Fruit fly (Drosophila melanogaster) whole organism, prepupa: ENCODE results near the gene Obp73a.

Experiments
- Blimp-1 ChIP-seq: fragments of 200-800 bp; sonication (Bioruptor generic); optimal IDR thresholded peaks from 3 replicates; lab custom pipeline; 2017; ENCODE audit warnings: missing biosample characterization, missing genetic modification characterization, mild to moderate bottlenecking, moderate library complexity, missing genetic modification reagents
- CG10669 ChIP-seq: fragments of 200-800 bp; sonication (Bioruptor generic); optimal IDR thresholded peaks from 3 replicates; lab custom pipeline; 2018; ENCODE audit warnings: missing biosample characterization, mild to moderate bottlenecking, missing genetic modification characterization, moderate library complexity
- CG11294 ChIP-seq: fragments of 200-800 bp; sonication (Bioruptor generic); IDR thresholded peaks from 2 replicates; pipeline ENCODE4 v1.3.6; 2022; ENCODE audit warnings: missing biosample characterization, missing genetic modification characterization
- CG11902 ChIP-seq: fragments of 200-800 bp; sonication (Bioruptor generic); optimal IDR thresholded peaks from 3 replicates; lab custom pipeline; 2016; ENCODE audit warnings: missing biosample characterization, missing genetic modification characterization
- CG3032 ChIP-seq: fragments of 200-800 bp; optimal IDR thresholded peaks from 2 replicates; lab custom pipeline; 2019; ENCODE audit warnings: missing biosample characterization, mild to moderate bottlenecking, missing genetic modification characterization, moderate library complexity
- CG31627 ChIP-seq: fragments of 200-800 bp; sonication (Bioruptor generic); optimal IDR thresholded peaks from 3 replicates; lab custom pipeline; 2016; ENCODE audit warnings: missing biosample characterization, missing genetic modification characterization
- CG32006 ChIP-seq: fragments of 200-800 bp; sonication (Bioruptor generic); optimal IDR thresholded peaks from 3 replicates; lab custom pipeline; 2017; ENCODE audit warnings: missing biosample characterization, mild to moderate bottlenecking, missing genetic modification characterization
- CG34406 ChIP-seq: fragments of 200-800 bp; sonication (Bioruptor generic); optimal IDR thresholded peaks from 3 replicates; lab custom pipeline; 2016; ENCODE audit warnings: missing biosample characterization, missing genetic modification characterization
- CG4318 ChIP-seq: fragments of 200-800 bp; sonication (Bioruptor generic); optimal IDR thresholded peaks from 3 replicates; lab custom pipeline; 2017; ENCODE audit warnings: missing biosample characterization, mild to moderate bottlenecking, missing genetic modification characterization
- CG6163 ChIP-seq: fragments of 200-800 bp; sonication (Bioruptor generic); IDR thresholded peaks from 3 replicates; pipeline ENCODE4 v1.3.6; 2022; ENCODE audit warnings: missing biosample characterization, missing genetic modification characterization
- CG6276 ChIP-seq: fragments of 200-800 bp; sonication (Bioruptor generic); optimal IDR thresholded peaks from 2 replicates; lab custom pipeline; 2017; ENCODE audit warnings: missing biosample characterization, mild to moderate bottlenecking, missing genetic modification characterization
- CG6792 ChIP-seq: fragments of 200-800 bp; sonication (Bioruptor generic); optimal IDR thresholded peaks from 3 replicates; lab custom pipeline; 2016; ENCODE audit warnings: missing biosample characterization, missing genetic modification characterization
- CG6854 ChIP-seq: fragments of 200-800 bp; sonication (Bioruptor generic); optimal IDR thresholded peaks from 2 replicates; lab custom pipeline; 2017; ENCODE audit warnings: missing biosample characterization, mild to moderate bottlenecking, missing genetic modification characterization
- CG7368 ChIP-seq: fragments of 200-800 bp; sonication (Bioruptor generic); optimal IDR thresholded peaks from 3 replicates; lab custom pipeline; 2016; ENCODE audit warnings: missing biosample characterization, missing genetic modification characterization
- CG8119 ChIP-seq: fragments of 200-800 bp; sonication (Bioruptor generic); IDR thresholded peaks from 3 replicates; pipeline ENCODE4 v1.3.6; 2022; ENCODE audit warnings: missing biosample characterization, missing genetic modification characterization
- CG8632 ChIP-seq: fragments of 200-800 bp; sonication (Bioruptor generic); optimal IDR thresholded peaks from 3 replicates; lab custom pipeline; 2016; ENCODE audit warnings: missing biosample characterization, missing genetic modification characterization
- Eip78C ChIP-seq: fragments of 200-800 bp; sonication (Bioruptor generic); peaks from one replicate; lab custom pipeline; 2016; ENCODE audit warnings: missing biosample characterization, missing genetic modification characterization
- Eip93F ChIP-seq: fragments of 200-800 bp; sonication (Bioruptor generic); optimal IDR thresholded peaks from 2 replicates; lab custom pipeline; 2016; ENCODE audit warnings: missing biosample characterization, mild to moderate bottlenecking, missing genetic modification characterization
- Gug ChIP-seq: fragments of 200-800 bp; sonication (Bioruptor generic); IDR thresholded peaks from 2 replicates; pipeline ENCODE4 v1.3.6; 2022; ENCODE audit warnings: missing biosample characterization, missing genetic modification characterization
- Hr38 ChIP-seq: sonication (Bioruptor generic); optimal IDR thresholded peaks from 2 replicates; lab custom pipeline; 2016; ENCODE audit warnings: missing biosample characterization, missing genetic modification characterization
- Hr39 ChIP-seq: fragments of 200-800 bp; sonication (Bioruptor generic); optimal IDR thresholded peaks from 2 replicates; lab custom pipeline; 2016; ENCODE audit warnings: missing biosample characterization, missing genetic modification characterization
- Hr4 ChIP-seq: fragments of 200-800 bp; sonication (Bioruptor generic); optimal IDR thresholded peaks from 3 replicates; lab custom pipeline; 2016; ENCODE audit warnings: missing biosample characterization, missing genetic modification characterization
- Lpt ChIP-seq: fragments of 200-800 bp; sonication (Bioruptor generic); optimal IDR thresholded peaks from 3 replicates; lab custom pipeline; 2016; ENCODE audit warnings: missing biosample characterization, missing genetic modification characterization
- OdsH ChIP-seq: fragments of 200-800 bp; sonication (Bioruptor generic); optimal IDR thresholded peaks from 3 replicates; lab custom pipeline; 2016; ENCODE audit warnings: missing biosample characterization, missing genetic modification characterization
- Smox ChIP-seq: fragments of 200-800 bp; sonication (Bioruptor generic); optimal IDR thresholded peaks from 3 replicates; lab custom pipeline; 2016; ENCODE audit warnings: missing biosample characterization, missing genetic modification characterization
- Sox102F ChIP-seq: fragments of 200-800 bp; sonication (Bioruptor generic); optimal IDR thresholded peaks from 2 replicates; lab custom pipeline; 2016; ENCODE audit warnings: missing biosample characterization, mild to moderate bottlenecking, missing genetic modification characterization
- Sox14 ChIP-seq: fragments of 200-800 bp; sonication (Bioruptor generic); optimal IDR thresholded peaks from 3 replicates; lab custom pipeline; 2016; ENCODE audit warnings: missing biosample characterization, missing genetic modification characterization
- Sox15 ChIP-seq: fragments of 200-800 bp; sonication (Bioruptor generic); optimal IDR thresholded peaks from 3 replicates; lab custom pipeline; 2016; ENCODE audit warnings: missing biosample characterization, missing genetic modification characterization
- achi ChIP-seq: fragments of 200-800 bp; sonication (Bioruptor generic); optimal IDR thresholded peaks from 3 replicates; lab custom pipeline; 2016; ENCODE audit warnings: missing biosample characterization, missing genetic modification characterization
- acj6 ChIP-seq: fragments of 200-800 bp; sonication (Bioruptor generic); optimal IDR thresholded peaks from 3 replicates; lab custom pipeline; 2016; ENCODE audit warnings: missing biosample characterization, missing genetic modification characterization
- cyc ChIP-seq: fragments of 200-800 bp; sonication (Bioruptor generic); optimal IDR thresholded peaks from 3 replicates; lab custom pipeline; 2016; ENCODE audit warnings: missing biosample characterization, missing genetic modification characterization
- dsx ChIP-seq: fragments of 200-800 bp; optimal IDR thresholded peaks from 3 replicates; lab custom pipeline; 2019; ENCODE audit warnings: missing biosample characterization, mild to moderate bottlenecking, missing genetic modification characterization, moderate library complexity; ENCODE audit not compliant: poor library complexity, severe bottlenecking
- eg ChIP-seq: fragments of 200-800 bp; sonication (Bioruptor generic); IDR thresholded peaks from 3 replicates; pipeline ENCODE4 v1.3.6; 2022; ENCODE audit warnings: missing biosample characterization, missing genetic modification characterization
- fd85E ChIP-seq: fragments of 200-800 bp; sonication (Bioruptor generic); optimal IDR thresholded peaks from 3 replicates; lab custom pipeline; 2016; ENCODE audit warnings: missing biosample characterization, missing genetic modification characterization
- fkh ChIP-seq: fragments of 200-800 bp; sonication (Bioruptor generic); optimal IDR thresholded peaks from 3 replicates; lab custom pipeline; 2017; ENCODE audit warnings: missing biosample characterization, mild to moderate bottlenecking, missing genetic modification characterization, moderate library complexity
- net ChIP-seq: fragments of 200-800 bp; sonication (Bioruptor generic); optimal IDR thresholded peaks from 3 replicates; lab custom pipeline; 2016; ENCODE audit warnings: missing biosample characterization, missing genetic modification characterization
- pdm3 ChIP-seq: fragments of 200-800 bp; sonication (Bioruptor generic); optimal IDR thresholded peaks from 3 replicates; lab custom pipeline; 2016; ENCODE audit warnings: missing biosample characterization, missing genetic modification characterization
- salr ChIP-seq, 2 experiments: fragments of 200-800 bp; sonication (Bioruptor generic); optimal IDR thresholded peaks; 3 replicates each; lab custom pipeline; 2016 to 2018; ENCODE audit warnings: missing biosample characterization in 2 of 2, missing genetic modification characterization in 2 of 2, mild to moderate bottlenecking in 1 of 2
- svp ChIP-seq: fragments of 200-800 bp; sonication (Bioruptor generic); peaks from one replicate; lab custom pipeline; 2016; ENCODE audit warnings: missing biosample characterization, missing genetic modification characterization
- topi ChIP-seq: fragments of 200-800 bp; sonication (Bioruptor generic); optimal IDR thresholded peaks from 3 replicates; lab custom pipeline; 2016; ENCODE audit warnings: missing biosample characterization, missing genetic modification characterization
- vri ChIP-seq: fragments of 200-800 bp; sonication (Bioruptor generic); optimal IDR thresholded peaks from 3 replicates; lab custom pipeline; 2016; ENCODE audit warnings: missing biosample characterization, mild to moderate bottlenecking, missing genetic modification characterization

Gene Obp73a

DNA sequence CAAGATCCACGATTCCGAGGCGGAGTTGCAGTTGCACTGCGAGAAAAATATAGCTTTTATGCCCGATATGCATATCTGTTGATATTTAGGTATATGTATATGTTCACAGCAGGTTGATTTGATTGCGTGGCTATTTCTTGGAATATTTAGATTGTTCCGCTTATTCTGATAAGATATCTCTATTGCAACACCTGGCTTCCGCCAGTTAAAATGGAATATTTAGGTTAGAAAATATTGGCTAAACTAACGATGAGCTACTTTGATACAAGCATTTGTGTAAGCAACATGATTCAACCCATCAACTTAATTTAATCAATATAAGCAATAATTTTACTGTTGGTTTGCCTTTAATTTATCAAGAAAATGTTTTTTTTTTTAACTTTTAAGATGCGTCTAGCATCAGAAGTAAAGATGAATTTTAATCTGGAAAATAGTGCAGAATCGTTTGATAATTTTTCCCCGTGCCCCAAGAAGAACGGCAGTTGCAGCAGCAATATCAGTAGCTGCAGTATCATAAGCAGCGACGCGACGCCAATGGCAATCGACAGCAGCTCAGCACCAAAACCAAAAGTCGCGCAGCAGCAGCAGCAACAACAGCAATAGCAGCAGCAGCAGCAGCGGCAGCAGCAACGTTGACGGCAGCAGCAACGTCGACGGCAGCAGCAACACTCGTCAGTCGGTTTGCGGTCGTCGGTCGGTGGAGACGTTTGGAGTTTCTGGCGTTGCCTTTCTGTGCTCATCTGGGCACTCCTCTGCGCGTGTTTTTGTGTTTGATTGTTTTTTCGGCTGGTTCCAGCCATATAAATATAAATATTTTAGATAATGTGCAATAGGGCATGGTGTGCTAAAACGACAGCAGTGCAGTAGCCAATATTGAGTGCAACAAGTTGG is 31.7 kb downstream of the Obp73a start (continued):
- no peak for TF ChIP-seq fkh
- peak; percentile 4 for TF ChIP-seq dsx (GFP tag; lab: Kevin White, UChicago)
- TF ChIP-seq achi (GFP tag; lab: Kevin White, UChicago) = peak; percentile 69
- TF ChIP-seq CG6163 (GFP tag; lab: Robert Waterston, UW) = peak; percentile 48
- peak; percentile 46 for TF ChIP-seq CG7368 (GFP tag; lab: Kevin White, UChicago)
- TF ChIP-seq CG6276 (GFP tag; lab: Kevin White, UChicago) = peak; percentile 62
- TF ChIP-seq CG4318 (GFP tag; lab: Kevin White, UChicago) = peak; percentile 73
- peak; percentile 87 for TF ChIP-seq CG32006 (GFP tag; lab: Kevin White, UChicago)
- peak; percentile 59 for TF ChIP-seq CG8632 (GFP tag; lab: Kevin White, UChicago)
- TF ChIP-seq vri (GFP tag; lab: Kevin White, UChicago) = peak; percentile 28
- peak; percentile 38 for TF ChIP-seq Sox15 (GFP tag; lab: Kevin White, UChicago)
- peak; percentile 58; the same call in 1 of the 3 replicates for TF ChIP-seq CG8119 (GFP tag; lab: Robert Waterston, UW)
- peak; percentile 32 for TF ChIP-seq Lpt (GFP tag; lab: Kevin White, UChicago)
- TF ChIP-seq Hr39 (GFP tag; lab: Kevin White, UChicago) = peak; percentile 78
- TF ChIP-seq salr (GFP tag; optimal IDR thresholded peaks at IDR 0.05; lab: Kevin White, UChicago) = peak; percentile 10 to 90

DNA sequence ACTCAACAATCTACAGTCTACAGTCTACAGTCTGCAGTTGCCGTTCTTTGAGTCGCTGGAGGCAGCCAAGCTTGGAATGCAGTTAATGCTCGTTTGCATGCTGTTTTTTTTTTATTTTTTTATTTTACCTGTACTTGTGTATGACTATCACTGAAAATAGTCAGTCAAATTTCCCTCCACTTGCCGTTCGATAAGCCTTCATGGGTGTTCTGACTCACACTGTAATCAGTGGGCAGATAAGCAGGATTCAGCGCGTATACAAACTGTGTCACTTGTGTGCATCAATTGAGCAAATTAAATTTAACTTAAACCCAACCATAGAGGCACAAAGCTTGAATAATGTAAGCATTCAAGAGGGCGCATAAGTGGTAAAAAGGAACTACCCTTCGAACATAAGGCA is 33.1 kb downstream of the Obp73a start:
- TF ChIP-seq OdsH (no peak), net (no peak), Lpt (GFP tag; lab: Kevin White, UChicago) (no peak), Hr38 (no peak), CG10669 (GFP tag; lab: Kevin White, UChicago) (no peak), Sox102F (no peak)
- TF ChIP-seq, all 60 proteins: peak for 0

DNA sequence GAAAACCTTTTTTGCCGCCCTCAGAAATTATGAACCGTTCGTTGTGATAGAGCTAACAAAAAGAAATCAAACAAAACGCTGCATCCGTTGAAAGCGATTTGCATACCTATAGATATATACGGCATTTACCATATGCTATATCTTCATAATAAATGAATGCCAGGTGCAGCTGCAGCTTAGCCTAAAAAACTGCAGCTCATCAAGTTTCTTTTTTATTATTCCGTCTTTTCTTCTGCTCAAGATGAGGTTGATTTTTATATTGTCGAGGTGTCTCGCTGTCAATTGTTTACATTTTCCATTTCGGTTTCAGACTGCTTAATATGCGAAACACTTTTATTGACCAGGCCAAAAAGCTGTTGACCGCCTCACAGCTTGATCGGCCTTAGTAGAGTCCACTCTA is 34.2 kb downstream of the Obp73a start:
- TF ChIP-seq fkh = no peak
- TF ChIP-seq Hr4 (GFP tag; lab: Kevin White, UChicago) = no peak
- TF ChIP-seq CG31627 (GFP tag; lab: Kevin White, UChicago) = no peak
- no peak for TF ChIP-seq svp
- TF ChIP-seq Eip78C (GFP tag; lab: Kevin White, UChicago) = no peak
- no peak for TF ChIP-seq fd85E
- no peak for TF ChIP-seq CG6792
- no peak for TF ChIP-seq vri (GFP tag; lab: Kevin White, UChicago)

DNA sequence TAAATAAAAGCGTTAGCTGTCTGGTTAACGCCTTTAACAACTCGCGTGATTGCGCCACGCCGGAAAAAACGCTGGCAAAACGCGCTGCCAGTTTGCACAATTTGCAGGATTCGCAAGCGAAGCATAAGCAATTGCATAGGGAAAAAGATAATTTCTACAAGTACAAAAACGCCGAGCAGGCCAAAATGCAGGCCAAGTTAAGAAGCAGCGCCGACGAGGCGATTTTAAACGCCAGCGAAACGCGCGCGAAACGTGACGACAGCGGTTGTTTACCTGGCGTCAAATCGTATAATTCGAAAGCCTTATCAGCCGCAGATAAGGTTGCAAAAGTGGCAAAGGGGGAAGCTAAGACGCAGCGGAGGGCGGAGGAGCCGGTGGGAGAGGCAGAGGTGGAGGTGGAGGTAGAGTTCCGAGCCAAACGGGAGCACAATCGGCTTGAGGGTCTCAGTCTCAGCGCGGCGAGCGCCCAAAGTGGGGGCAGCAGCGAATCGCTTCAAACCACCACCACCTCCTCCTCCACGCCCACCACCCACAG is 37.0 kb downstream of the Obp73a start:
- TF ChIP-seq Eip93F (peak; percentile 70), Sox14 (GFP tag; lab: Kevin White, UChicago) (peak; percentile 37), Blimp-1 (GFP tag; lab: Kevin White, UChicago) (no peak), svp (peak; percentile 74), Eip78C (GFP tag; lab: Kevin White, UChicago) (peak; percentile 43), CG6854 (no peak), pdm3 (GFP tag; lab: Kevin White, UChicago) (no peak), Hr4 (GFP tag; lab: Kevin White, UChicago) (no peak), CG11902 (GFP tag; lab: Kevin White, UChicago) (no peak), CG32006 (GFP tag; lab: Kevin White, UChicago) (no peak), CG6163 (GFP tag; lab: Robert Waterston, UW) (0 out of 3 replicates have a peak, but pooled peaks have one; percentile 14), Hr39 (GFP tag; lab: Kevin White, UChicago) (no peak), achi (GFP tag; lab: Kevin White, UChicago) (no peak), salr (GFP tag; optimal IDR thresholded peaks at IDR 0.05; lab: Kevin White, UChicago) (no peak), CG3032 (tag; lab: Kevin White, UChicago) (no peak), topi (no peak), Gug (GFP tag; lab: Robert Waterston, UW) (no peak), CG7368 (GFP tag; lab: Kevin White, UChicago) (no peak), fkh (peak; percentile 85), Smox (GFP tag; lab: Kevin White, UChicago) (no peak), acj6 (GFP tag; lab: Kevin White, UChicago) (no peak), dsx (GFP tag; lab: Kevin White, UChicago) (no peak), CG8119 (GFP tag; lab: Robert Waterston, UW) (no peak), cyc (GFP tag; lab: Kevin White, UChicago) (no peak), CG11294 (GFP tag; lab: Robert Waterston, UW) (no peak), eg (GFP tag; lab: Robert Waterston, UW) (no peak), CG34406 (no peak), vri (GFP tag; lab: Kevin White, UChicago) (peak; percentile 90)
